Worm (Caenorhabditis elegans) whole organism, midembryonic: ENCODE measurements around the gene C55A6.12.
"Not testable (repeated sequence)": the region's sequence is repeated elsewhere in the genome, so short reads cannot be mapped to it uniquely, and the experiment has no call there.

Experiments
- T22C8.4 ChIP-seq: fragments of 200-800 bp; sonication (Bioruptor generic); IDR thresholded peaks from 2 replicates; pipeline ENCODE4 v1.3.6; 2022; ENCODE audit warnings: missing genetic modification characterization, missing compliant biosample characterization
- cog-1 ChIP-seq: sonication (generic microtip); optimal IDR thresholded peaks from 2 replicates; lab custom pipeline; 2016; ENCODE audit warnings: missing genetic modification characterization, missing compliant biosample characterization
- flt-1 ChIP-seq: fragments of 200-800 bp; sonication (Bioruptor generic); IDR thresholded peaks from 2 replicates; pipeline ENCODE4 v1.3.6; 2022; ENCODE audit warnings: missing genetic modification characterization, missing compliant biosample characterization
- klf-2 ChIP-seq: fragments of 200-800 bp; sonication (Bioruptor generic); conservative IDR thresholded peaks from 2 replicates; pipeline ENCODE4 v1.3.6; 2022; ENCODE audit warnings: missing genetic modification reagents, missing genetic modification characterization, missing compliant biosample characterization
- med-1 ChIP-seq: sonication (generic microtip); optimal IDR thresholded peaks from 2 replicates; lab custom pipeline; 2017; ENCODE audit warnings: missing genetic modification characterization, mild to moderate bottlenecking, missing compliant biosample characterization, antibody characterized with exemption, missing genetic modification reagents; ENCODE audit not compliant: insufficient read depth
- ref-1 ChIP-seq: fragments of 200-800 bp; sonication (Bioruptor generic); conservative IDR thresholded peaks from 2 replicates; pipeline ENCODE4 v1.3.6; 2022; ENCODE audit warnings: missing genetic modification reagents, missing genetic modification characterization, missing compliant biosample characterization
- tab-1 ChIP-seq: fragments of 200-800 bp; sonication (Bioruptor generic); IDR thresholded peaks from 2 replicates; pipeline ENCODE4 v1.3.6; 2022; ENCODE audit warnings: missing genetic modification characterization, missing compliant biosample characterization
- ztf-23 ChIP-seq: fragments of 200-800 bp; sonication (Bioruptor generic); IDR thresholded peaks from 2 replicates; pipeline ENCODE4 v1.3.6; 2022; ENCODE audit warnings: missing genetic modification reagents, missing genetic modification characterization, missing compliant biosample characterization
- ztf-29 ChIP-seq: fragments of 200-800 bp; sonication (Bioruptor generic); IDR thresholded peaks from 2 replicates; pipeline ENCODE4 v1.3.6; 2022; ENCODE audit warnings: missing genetic modification reagents, missing genetic modification characterization, missing compliant biosample characterization

Gene C55A6.12

ce11 chrV:11484404-11484803 lies 18.5 kb downstream of the C55A6.12 start:
- TF ChIP-seq T22C8.4 (GFP tag; lab: Robert Waterston, UW) (no peak), med-1 (GFP tag; lab: Kevin White, UChicago) (no peak), ref-1 (GFP tag; lab: Robert Waterston, UW) (no peak), klf-2 (GFP tag; lab: Robert Waterston, UW) (no peak), flt-1 (GFP tag; lab: Robert Waterston, UW) (no peak), ztf-29 (no peak), tab-1 (GFP tag; lab: Robert Waterston, UW) (no peak), cog-1 (no peak), ztf-23 (GFP tag; lab: Robert Waterston, UW) (no peak)

- TF ChIP-seq flt-1, klf-2, tab-1 (GFP tag; lab: Robert Waterston, UW): not testable (repeated sequence)
Measured at ce11 chrV:11483580-11484092, 19.3 kb downstream of the C55A6.12 start, which contains the start of gene col-157. TSS of gene col-157 (plus strand) at chrV:11484042.

ce11 chrV:11480734-11481133 lies 22.2 kb downstream of the C55A6.12 start, which contains the start of gene T11F9.14:
TSS of gene T11F9.14 (minus strand) at chrV:11480834.
- TF ChIP-seq med-1 (GFP tag; lab: Kevin White, UChicago); T22C8.4 (GFP tag; lab: Robert Waterston, UW); cog-1: not testable (repeated sequence)

ce11 chrV:11479406-11479805 lies 23.5 kb downstream of the C55A6.12 start, which contains the start of gene T11F9.22:
TSS of gene T11F9.22 (plus strand) at chrV:11479706.
- TF ChIP-seq cog-1: no peak
- no peak for TF ChIP-seq klf-2 (GFP tag; lab: Robert Waterston, UW)
- no peak for TF ChIP-seq ref-1 (GFP tag; lab: Robert Waterston, UW)
- TF ChIP-seq flt-1 (GFP tag; lab: Robert Waterston, UW): no peak
- no peak for TF ChIP-seq ztf-29
- TF ChIP-seq tab-1 (GFP tag; lab: Robert Waterston, UW): no peak
- no peak for TF ChIP-seq T22C8.4 (GFP tag; lab: Robert Waterston, UW)
- TF ChIP-seq ztf-23 (GFP tag; lab: Robert Waterston, UW): no peak
- no peak for TF ChIP-seq med-1 (GFP tag; lab: Kevin White, UChicago)

ce11 chrV:11475638-11476037 lies 27.3 kb downstream of the C55A6.12 start, which contains the start of gene T11F9.7:
TSS of gene T11F9.7 (plus strand) at chrV:11475938.
- not testable (repeated sequence) for TF ChIP-seq ztf-23 (GFP tag; lab: Robert Waterston, UW); flt-1 (GFP tag; lab: Robert Waterston, UW); med-1 (GFP tag; lab: Kevin White, UChicago)

- TF ChIP-seq ref-1 (GFP tag; lab: Robert Waterston, UW): no peak
- no peak for TF ChIP-seq cog-1
- TF ChIP-seq T22C8.4 (GFP tag; lab: Robert Waterston, UW): no peak
Measured at ce11 chrV:11474399-11474798, 28.5 kb downstream of the C55A6.12 start, which contains the start of gene nas-22. TSS of gene nas-22 (plus strand) at chrV:11474699.

ce11 chrV:11472209-11472608 lies 30.7 kb downstream of the C55A6.12 start, which contains the start of the genes nas-20 and nas-21:
TSS of gene nas-20 (minus strand) at chrV:11472309.
TSS of gene nas-21 (plus strand) at chrV:11472564.
- TF ChIP-seq ztf-23 (GFP tag; lab: Robert Waterston, UW) (no peak), ref-1 (GFP tag; lab: Robert Waterston, UW) (no peak), med-1 (GFP tag; lab: Kevin White, UChicago) (no peak), flt-1 (GFP tag; lab: Robert Waterston, UW) (no peak), cog-1 (no peak), klf-2 (GFP tag; lab: Robert Waterston, UW) (no peak), T22C8.4 (GFP tag; lab: Robert Waterston, UW) (no peak), ztf-29 (no peak), tab-1 (GFP tag; lab: Robert Waterston, UW) (no peak)

- TF ChIP-seq klf-2 (GFP tag; lab: Robert Waterston, UW) (no peak), T22C8.4 (GFP tag; lab: Robert Waterston, UW) (no peak), ref-1 (GFP tag; lab: Robert Waterston, UW) (no peak), med-1 (GFP tag; lab: Kevin White, UChicago) (no peak), tab-1 (GFP tag; lab: Robert Waterston, UW) (no peak), flt-1 (GFP tag; lab: Robert Waterston, UW) (no peak), ztf-23 (GFP tag; lab: Robert Waterston, UW) (no peak), cog-1 (no peak)
Measured at ce11 chrV:11470210-11470713, 32.7 kb downstream of the C55A6.12 start, which contains the start of gene aat-6. TSS of gene aat-6 (minus strand) at chrV:11470663.

ce11 chrV:11462963-11463453 lies 39.9 kb downstream of the C55A6.12 start, which contains the start of gene zipt-16:
TSS of gene zipt-16 (plus strand) at chrV:11463013.
- TF ChIP-seq med-1 (GFP tag; lab: Kevin White, UChicago) (no peak), ztf-29 (no peak), ref-1 (GFP tag; lab: Robert Waterston, UW) (no peak), tab-1 (GFP tag; lab: Robert Waterston, UW) (no peak)

- no peak for TF ChIP-seq cog-1
- no peak for TF ChIP-seq ztf-23 (GFP tag; lab: Robert Waterston, UW)
- TF ChIP-seq tab-1 (GFP tag; lab: Robert Waterston, UW): no peak
- TF ChIP-seq klf-2 (GFP tag; lab: Robert Waterston, UW): no peak
- no peak for TF ChIP-seq ztf-29
- TF ChIP-seq T22C8.4 (GFP tag; lab: Robert Waterston, UW): no peak
- TF ChIP-seq med-1 (GFP tag; lab: Kevin White, UChicago): no peak
- TF ChIP-seq ref-1 (GFP tag; lab: Robert Waterston, UW): no peak
Measured at ce11 chrV:11459255-11459654, 43.7 kb downstream of the C55A6.12 start, which contains the start of gene T11F9.1. TSS of gene T11F9.1 (plus strand) at chrV:11459555.
